Fruit fly (Drosophila melanogaster) S2 (cell line): ENCODE results near the gene CG9399.

Experiments used
- CG8478 ChIP-seq: fragments of >200 bp; optimal IDR thresholded peaks from 2 replicates; lab custom pipeline; 2018
- CTCF ChIP-seq, 2 experiments: fragments of >200 bp; optimal IDR thresholded peaks; 2 replicates each; lab custom pipeline; 2018

dm6 chr3R:9583122-9583521 lies 9.1 kb upstream of the CG9399 start, which contains the start of gene CG33654:
- TF ChIP-seq CTCF (optimal IDR thresholded peaks at IDR 0.05; lab: Kevin White, UChicago) (no peak), CG8478 (lab: Kevin White, UChicago) (no peak)
